Fruit fly (Drosophila melanogaster) whole organism, embryonic: ENCODE data around the gene Noc2.
A peak's percentile ranks its signal among the peaks of the same experiment; 100 is the strongest.

Experiments used
- Abd-B ChIP-seq: fragments of 200-800 bp; sonication (Bioruptor generic); optimal IDR thresholded peaks from 2 replicates; lab custom pipeline; 2018; ENCODE audit warnings: missing biosample characterization, mild to moderate bottlenecking, missing genetic modification characterization, moderate library complexity
- Ada2b ChIP-seq: fragments of 200-800 bp; sonication (Bioruptor generic); IDR thresholded peaks from 2 replicates; pipeline ENCODE4 v1.3.6; 2022; ENCODE audit warnings: missing biosample characterization, missing genetic modification characterization
- CG10366 ChIP-seq: fragments of 200-800 bp; sonication (Bioruptor generic); IDR thresholded peaks from 2 replicates; pipeline ENCODE4 v1.3.6; 2022; ENCODE audit warnings: missing biosample characterization, missing genetic modification characterization
- CG11398 ChIP-seq: fragments of 200-800 bp; sonication (Bioruptor generic); optimal IDR thresholded peaks from 2 replicates; lab custom pipeline; 2016; ENCODE audit warnings: missing biosample characterization, missing genetic modification characterization
- CG12104 ChIP-seq: fragments of 200-800 bp; sonication (Bioruptor generic); optimal IDR thresholded peaks from 3 replicates; lab custom pipeline; 2016; ENCODE audit warnings: missing biosample characterization, missing genetic modification characterization
- CG12219 ChIP-seq: fragments of 200-800 bp; sonication (Bioruptor generic); optimal IDR thresholded peaks from 3 replicates; lab custom pipeline; 2018; ENCODE audit warnings: missing biosample characterization, mild to moderate bottlenecking, missing genetic modification characterization
- CG12659 ChIP-seq: fragments of 200-800 bp; sonication (Bioruptor generic); optimal IDR thresholded peaks from 3 replicates; lab custom pipeline; 2017; ENCODE audit warnings: mild to moderate bottlenecking, missing biosample characterization, missing genetic modification reagents, missing genetic modification characterization
- CG14014 ChIP-seq: fragments of 200-800 bp; sonication (Bioruptor generic); IDR thresholded peaks from 2 replicates; pipeline ENCODE4 v1.3.6; 2022; ENCODE audit warnings: missing biosample characterization, missing genetic modification characterization
- CG15601 ChIP-seq: fragments of 200-800 bp; sonication (Bioruptor generic); optimal IDR thresholded peaks from 3 replicates; lab custom pipeline; 2019; ENCODE audit warnings: missing biosample characterization, mild to moderate bottlenecking, missing genetic modification characterization, moderate library complexity
- CG17361 ChIP-seq: fragments of 200-800 bp; sonication (Bioruptor generic); IDR thresholded peaks from 3 replicates; pipeline ENCODE4 v1.3.6; 2022; ENCODE audit warnings: missing biosample characterization, missing genetic modification characterization
- CG2116 ChIP-seq: fragments of 200-800 bp; sonication (Bioruptor generic); optimal IDR thresholded peaks from 3 replicates; lab custom pipeline; 2018; ENCODE audit warnings: missing biosample characterization, mild to moderate bottlenecking, missing genetic modification characterization
- CG2202 ChIP-seq: fragments of 200-800 bp; sonication (Bioruptor generic); optimal IDR thresholded peaks from 2 replicates; lab custom pipeline; 2018; ENCODE audit warnings: missing biosample characterization, mild to moderate bottlenecking, missing genetic modification characterization
- CG34224 ChIP-seq: fragments of 200-800 bp; sonication (Bioruptor generic); IDR thresholded peaks from 3 replicates; pipeline ENCODE4 v1.3.6; 2022; ENCODE audit warnings: missing biosample characterization, missing genetic modification characterization; ENCODE audit not compliant: partially characterized antibody
- CG42726 ChIP-seq: fragments of 200-800 bp; sonication (Bioruptor generic); IDR thresholded peaks from 2 replicates; pipeline ENCODE4 v1.3.6; 2022; ENCODE audit warnings: missing biosample characterization, missing genetic modification characterization; ENCODE audit not compliant: partially characterized antibody
- CG43689 ChIP-seq: fragments of 200-800 bp; sonication (Bioruptor generic); IDR thresholded peaks from 2 replicates; pipeline ENCODE4 v1.3.6; 2022; ENCODE audit warnings: missing biosample characterization, missing genetic modification characterization
- CG4854 ChIP-seq: fragments of 200-800 bp; sonication (Bioruptor generic); optimal IDR thresholded peaks from 2 replicates; lab custom pipeline; 2016; ENCODE audit warnings: missing biosample characterization, missing genetic modification characterization, inconsistent platforms
- CG6254 ChIP-seq: fragments of 200-800 bp; sonication (Bioruptor generic); optimal IDR thresholded peaks from 3 replicates; lab custom pipeline; 2017; ENCODE audit warnings: mild to moderate bottlenecking, missing biosample characterization, missing genetic modification reagents, missing genetic modification characterization
- CG6791 ChIP-seq: fragments of 200-800 bp; sonication (Bioruptor generic); IDR thresholded peaks from 3 replicates; pipeline ENCODE4 v1.3.6; 2022; ENCODE audit warnings: missing biosample characterization, missing genetic modification characterization; ENCODE audit not compliant: partially characterized antibody
- CG6813 ChIP-seq: fragments of 200-800 bp; sonication (Bioruptor generic); optimal IDR thresholded peaks from 2 replicates; lab custom pipeline; 2017; ENCODE audit warnings: missing biosample characterization, missing genetic modification characterization, mild to moderate bottlenecking, moderate library complexity, missing genetic modification reagents
- CG8089 ChIP-seq: fragments of 200-800 bp; sonication (Bioruptor generic); optimal IDR thresholded peaks from 3 replicates; lab custom pipeline; 2016; ENCODE audit warnings: missing biosample characterization, missing genetic modification characterization
- CG8359 ChIP-seq: fragments of 200-800 bp; sonication (Bioruptor generic); optimal IDR thresholded peaks from 2 replicates; lab custom pipeline; 2017; ENCODE audit warnings: missing biosample characterization, mild to moderate bottlenecking, missing genetic modification characterization, borderline replicate concordance
- CG8924 ChIP-seq: fragments of 200-800 bp; optimal IDR thresholded peaks from 3 replicates; lab custom pipeline; 2019; ENCODE audit warnings: missing biosample characterization, mild to moderate bottlenecking, missing genetic modification characterization, moderate library complexity
- D19B ChIP-seq: fragments of 200-800 bp; sonication (Bioruptor generic); optimal IDR thresholded peaks from 2 replicates; lab custom pipeline; 2017; ENCODE audit warnings: missing biosample characterization, mild to moderate bottlenecking, missing genetic modification characterization
- Dbx ChIP-seq: fragments of 200-800 bp; sonication (Bioruptor generic); IDR thresholded peaks from 3 replicates; pipeline ENCODE4 v1.3.6; 2022; ENCODE audit warnings: missing biosample characterization, missing genetic modification characterization
- Hey ChIP-seq: fragments of 200-800 bp; sonication (Bioruptor generic); optimal IDR thresholded peaks from 3 replicates; lab custom pipeline; 2018; ENCODE audit warnings: missing biosample characterization, mild to moderate bottlenecking, missing genetic modification characterization
- Hmx ChIP-seq: fragments of 200-800 bp; sonication (Bioruptor generic); optimal IDR thresholded peaks from 2 replicates; lab custom pipeline; 2016; ENCODE audit warnings: missing biosample characterization, missing genetic modification characterization
- Mrtf ChIP-seq: fragments of 200-800 bp; sonication (Bioruptor generic); IDR thresholded peaks from 3 replicates; pipeline ENCODE4 v1.3.6; 2022; ENCODE audit warnings: missing biosample characterization, missing genetic modification characterization
- Myb ChIP-seq: fragments of 200-800 bp; sonication (Bioruptor generic); optimal IDR thresholded peaks from 2 replicates; lab custom pipeline; 2016; ENCODE audit warnings: missing biosample characterization, missing genetic modification characterization
- Scr ChIP-seq: fragments of 200-800 bp; sonication (Bioruptor generic); IDR thresholded peaks from 2 replicates; pipeline ENCODE4 v1.3.6; 2022; ENCODE audit warnings: missing biosample characterization, missing genetic modification characterization; ENCODE audit not compliant: partially characterized antibody
- ap ChIP-seq: fragments of 200-800 bp; sonication (Bioruptor generic); IDR thresholded peaks from 2 replicates; pipeline ENCODE4 v1.3.6; 2022; ENCODE audit warnings: missing biosample characterization, missing genetic modification characterization
- ash1 ChIP-seq: fragments of 200-800 bp; sonication (Bioruptor generic); optimal IDR thresholded peaks from 2 replicates; lab custom pipeline; 2018; ENCODE audit warnings: missing biosample characterization, mild to moderate bottlenecking, missing genetic modification characterization
- bbx ChIP-seq: fragments of 200-800 bp; sonication (Bioruptor generic); IDR thresholded peaks from 2 replicates; pipeline ENCODE4 v1.3.6; 2022; ENCODE audit warnings: missing biosample characterization, missing genetic modification characterization; ENCODE audit not compliant: partially characterized antibody
- cato ChIP-seq: fragments of 200-800 bp; sonication (Bioruptor generic); optimal IDR thresholded peaks from 2 replicates; lab custom pipeline; 2016; ENCODE audit warnings: missing biosample characterization, missing genetic modification characterization, borderline replicate concordance
- crc ChIP-seq: fragments of 200-800 bp; sonication (Bioruptor generic); optimal IDR thresholded peaks from 2 replicates; lab custom pipeline; 2016; ENCODE audit warnings: missing biosample characterization, missing genetic modification characterization
- emc ChIP-seq: fragments of 200-800 bp; sonication (Bioruptor generic); optimal IDR thresholded peaks from 2 replicates; lab custom pipeline; 2016; ENCODE audit warnings: missing biosample characterization, missing genetic modification characterization
- fd102C ChIP-seq: fragments of 200-800 bp; sonication (Bioruptor generic); optimal IDR thresholded peaks from 2 replicates; lab custom pipeline; 2018; ENCODE audit warnings: missing biosample characterization, mild to moderate bottlenecking, missing genetic modification characterization, moderate library complexity
- gem ChIP-seq: fragments of 200-800 bp; sonication (Bioruptor generic); optimal IDR thresholded peaks from 2 replicates; lab custom pipeline; 2019; ENCODE audit warnings: missing biosample characterization, mild to moderate bottlenecking, missing genetic modification characterization, moderate library complexity
- gsb-n ChIP-seq: fragments of 200-800 bp; sonication (Bioruptor generic); optimal IDR thresholded peaks from 3 replicates; lab custom pipeline; 2018; ENCODE audit warnings: missing biosample characterization, mild to moderate bottlenecking, missing genetic modification characterization
- hb ChIP-seq: fragments of 200-800 bp; sonication (Bioruptor generic); IDR thresholded peaks from 3 replicates; pipeline ENCODE4 v1.3.6; 2022; ENCODE audit warnings: missing biosample characterization, missing genetic modification characterization; ENCODE audit not compliant: partially characterized antibody
- ind ChIP-seq: fragments of 200-800 bp; sonication (Bioruptor generic); optimal IDR thresholded peaks from 3 replicates; lab custom pipeline; 2016; ENCODE audit warnings: missing biosample characterization, missing genetic modification characterization
- jumu ChIP-seq: fragments of 200-800 bp; sonication (Bioruptor generic); optimal IDR thresholded peaks from 3 replicates; lab custom pipeline; 2016; ENCODE audit warnings: missing biosample characterization, missing genetic modification characterization
- kay ChIP-seq: fragments of 200-800 bp; sonication (Bioruptor generic); optimal IDR thresholded peaks from 2 replicates; lab custom pipeline; 2016; ENCODE audit warnings: missing biosample characterization, missing genetic modification characterization
- nom ChIP-seq: fragments of 200-800 bp; sonication (Bioruptor generic); optimal IDR thresholded peaks from 2 replicates; lab custom pipeline; 2017; ENCODE audit warnings: missing biosample characterization, missing genetic modification characterization, mild to moderate bottlenecking, moderate library complexity, missing genetic modification reagents
- odd ChIP-seq: fragments of 200-800 bp; sonication (Bioruptor generic); optimal IDR thresholded peaks from 2 replicates; lab custom pipeline; 2017; ENCODE audit warnings: missing biosample characterization, mild to moderate bottlenecking, missing genetic modification characterization
- otp ChIP-seq: fragments of 200-800 bp; sonication (Bioruptor generic); IDR thresholded peaks from 3 replicates; pipeline ENCODE4, ENCODE4 v1.3.6; 2022; ENCODE audit warnings: missing biosample characterization, missing genetic modification characterization
- sc ChIP-seq, 3 experiments: fragments of >200 bp in 2 of 3; fragments of 200-800 bp in 1 of 3; sonication (Bioruptor generic) in 1 of 3; optimal IDR thresholded peaks; 2 replicates in 2 of 3; 3 replicates in 1 of 3; lab custom pipeline; 2017; ENCODE audit warnings: mild to moderate bottlenecking in 1 of 3, missing biosample characterization in 1 of 3, missing genetic modification characterization in 1 of 3, missing genetic modification reagents in 1 of 3
- sd ChIP-seq: fragments of 200-800 bp; sonication (Bioruptor generic); optimal IDR thresholded peaks from 3 replicates; lab custom pipeline; 2018; ENCODE audit warnings: missing biosample characterization, mild to moderate bottlenecking, missing genetic modification characterization, moderate library complexity
- ttk ChIP-seq: fragments of 200-800 bp; sonication (Bioruptor generic); IDR thresholded peaks from 2 replicates; pipeline ENCODE4 v2.1.2; 2022; ENCODE audit warnings: missing biosample characterization, missing genetic modification characterization
- unpg ChIP-seq: fragments of 200-800 bp; sonication (Bioruptor generic); optimal IDR thresholded peaks from 3 replicates; lab custom pipeline; 2018; ENCODE audit warnings: missing biosample characterization, mild to moderate bottlenecking, missing genetic modification characterization, moderate library complexity

Noc2 gene

DNA sequence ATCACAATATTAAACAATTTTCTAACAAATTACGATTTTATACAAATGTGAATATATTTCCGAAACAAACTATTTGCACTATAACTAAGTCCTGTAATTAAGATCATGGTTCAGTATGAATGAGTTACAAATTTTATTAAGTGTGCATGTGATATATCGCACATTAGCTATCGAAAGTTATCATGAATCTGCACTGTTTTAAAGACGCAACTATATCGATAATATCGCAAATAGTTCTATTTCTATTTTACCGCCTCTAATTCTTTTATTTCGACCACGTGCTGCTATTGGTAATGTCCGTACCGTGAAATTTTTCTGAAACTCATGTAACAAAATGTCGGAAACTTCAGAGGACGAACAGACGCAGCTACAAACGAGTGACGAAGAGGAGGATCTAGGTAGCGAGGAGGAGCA is 20.5 kb upstream of the Noc2 start, which contains the start of gene pths (continued):
- peak; percentile 89 for TF ChIP-seq CG6791 (GFP tag; lab: Robert Waterston, UW)
- TF ChIP-seq CG34224 (GFP tag; lab: Robert Waterston, UW), result peak; percentile 75
- TF ChIP-seq fd102C (GFP tag; lab: Kevin White, UChicago), result no peak
- TF ChIP-seq Abd-B (GFP tag; lab: Kevin White, UChicago), result no peak
- TF ChIP-seq odd (GFP tag; lab: Kevin White, UChicago), result no peak
- no peak for TF ChIP-seq ttk (GFP tag; lab: Robert Waterston, UW)
- TF ChIP-seq CG8089 (GFP tag; lab: Kevin White, UChicago), result no peak
- TF ChIP-seq CG12659, result peak; percentile 61
- no peak for TF ChIP-seq CG2202
- no peak for TF ChIP-seq CG11398
- TF ChIP-seq otp (GFP tag; lab: Robert Waterston, UW), result no peak
- TF ChIP-seq CG2116 (GFP tag; lab: Kevin White, UChicago), result peak; percentile 96
- no peak for TF ChIP-seq CG43689 (GFP tag; lab: Robert Waterston, UW)
- peak; percentile 89 for TF ChIP-seq bbx (GFP tag; lab: Robert Waterston, UW)
- peak; percentile 83 for TF ChIP-seq CG42726 (GFP tag; lab: Robert Waterston, UW)
- 0 out of 3 replicates have a peak, but pooled peaks have one; percentile 34 for TF ChIP-seq Dbx (GFP tag; lab: Robert Waterston, UW)
- peak; percentile 61 for TF ChIP-seq ind
- TF ChIP-seq ash1, result no peak
- TF ChIP-seq Ada2b (GFP tag; lab: Robert Waterston, UW), result 0 out of 2 replicates have a peak, but pooled peaks have one; percentile 24
- TF ChIP-seq Myb (GFP tag; lab: Kevin White, UChicago), result peak; percentile 66
- peak; percentile 37; the same call in 1 of the 2 replicates for TF ChIP-seq CG14014 (GFP tag; lab: Robert Waterston, UW)
- no peak for TF ChIP-seq CG15601 (tag; lab: Kevin White, UChicago)
- no peak for TF ChIP-seq CG12219 (GFP tag; lab: Kevin White, UChicago)
- no peak for TF ChIP-seq ap (GFP tag; lab: Robert Waterston, UW)
- no peak for TF ChIP-seq CG12104 (GFP tag; lab: Kevin White, UChicago)
- TF ChIP-seq gsb-n (tag; lab: Kevin White, UChicago), result no peak
- TF ChIP-seq CG4854 (GFP tag; lab: Kevin White, UChicago), result no peak
- TF ChIP-seq Scr (GFP tag; lab: Robert Waterston, UW), result peak; percentile 77
- no peak for TF ChIP-seq emc
- TF ChIP-seq kay (GFP tag; lab: Kevin White, UChicago), result no peak
- TF ChIP-seq CG6254 (GFP tag; lab: Kevin White, UChicago), result no peak
- TF ChIP-seq CG8359 (GFP tag; lab: Kevin White, UChicago), result no peak
- peak; percentile 78 for TF ChIP-seq hb (GFP tag; lab: Robert Waterston, UW)
- TF ChIP-seq CG10366 (GFP tag; lab: Robert Waterston, UW), result 0 out of 2 replicates have a peak, but pooled peaks have one; percentile 33
- no peak for TF ChIP-seq sd (tag; lab: Kevin White, UChicago)
- TF ChIP-seq crc (GFP tag; lab: Kevin White, UChicago), result no peak
- peak; percentile 15 for TF ChIP-seq CG8924 (tag; lab: Kevin White, UChicago)
- TF ChIP-seq cato, result no peak
- peak; percentile 44; the same call in 2 of the 3 replicates for TF ChIP-seq CG17361
- TF ChIP-seq unpg (GFP tag; lab: Kevin White, UChicago), result no peak
- no peak for TF ChIP-seq Hmx (GFP tag; lab: Kevin White, UChicago)
- no peak for TF ChIP-seq CG6813
- peak; percentile 58 for TF ChIP-seq jumu (GFP tag; lab: Kevin White, UChicago)
- TF ChIP-seq sc (optimal IDR thresholded peaks at IDR 0.05; lab: Kevin White, UChicago), result no peak
- no peak for TF ChIP-seq sc (GFP tag; optimal IDR thresholded peaks at IDR 0.05; lab: Kevin White, UChicago)
- no peak for TF ChIP-seq gem (tag; lab: Kevin White, UChicago)
- no peak for TF ChIP-seq Mrtf
- TF ChIP-seq Hey (tag; lab: Kevin White, UChicago), result no peak
- no peak for TF ChIP-seq D19B (GFP tag; lab: Kevin White, UChicago)
- no peak for TF ChIP-seq nom (GFP tag; lab: Kevin White, UChicago)
